Worm (Caenorhabditis elegans) whole organism, late embryonic: ENCODE measurements around the gene F44E2.10.
A peak's percentile ranks its signal among the peaks of the same experiment; 100 is the strongest.

Experiments
- C38D4.7 ChIP-seq: fragments of 200-800 bp; sonication (Bioruptor generic); optimal IDR thresholded peaks from 2 replicates; lab custom pipeline; 2018; ENCODE audit warnings: mild to moderate bottlenecking, missing genetic modification characterization, moderate library complexity, missing compliant biosample characterization
- K02D7.2 ChIP-seq: sonication (generic microtip); optimal IDR thresholded peaks from 2 replicates; lab custom pipeline; 2017; ENCODE audit warnings: mild to moderate bottlenecking, missing genetic modification characterization, missing compliant biosample characterization
- T23F11.4 ChIP-seq: fragments of 200-800 bp; sonication (Bioruptor generic); optimal IDR thresholded peaks from 2 replicates; lab custom pipeline; 2018; ENCODE audit warnings: mild to moderate bottlenecking, missing genetic modification characterization, missing compliant biosample characterization
- Y22D7AL.16 ChIP-seq: sonication (generic microtip); optimal IDR thresholded peaks from 2 replicates; lab custom pipeline; 2016; ENCODE audit warnings: missing genetic modification characterization, missing compliant biosample characterization
- ahr-1 ChIP-seq: sonication (generic microtip); optimal IDR thresholded peaks from 2 replicates; lab custom pipeline; 2016; ENCODE audit warnings: missing genetic modification characterization, missing compliant biosample characterization
- ama-1 ChIP-seq: fragments of 150-350 bp; optimal IDR thresholded peaks from 2 replicates; lab custom pipeline; 2014
- ceh-14 ChIP-seq: sonication (generic microtip); optimal IDR thresholded peaks from 2 replicates; lab custom pipeline; 2016; ENCODE audit warnings: missing genotype, missing genetic modification characterization, missing compliant biosample characterization
- ceh-18 ChIP-seq: sonication (generic microtip); optimal IDR thresholded peaks from 2 replicates; lab custom pipeline; 2016; ENCODE audit warnings: missing genetic modification characterization, missing compliant biosample characterization
- ceh-22 ChIP-seq: sonication (generic microtip); optimal IDR thresholded peaks from 2 replicates; lab custom pipeline; 2017; ENCODE audit warnings: missing biosample characterization, missing genetic modification characterization
- ceh-24 ChIP-seq: sonication (generic microtip); optimal IDR thresholded peaks from 2 replicates; lab custom pipeline; 2016; ENCODE audit warnings: mild to moderate bottlenecking, missing genetic modification characterization, missing compliant biosample characterization
- ceh-30 ChIP-seq: fragments of 150-350 bp; optimal IDR thresholded peaks from 2 replicates; lab custom pipeline; 2014; ENCODE audit warnings: missing biosample characterization, missing genetic modification characterization
- ceh-45 ChIP-seq: fragments of 200-800 bp; sonication (Bioruptor generic); IDR thresholded peaks from 2 replicates; pipeline ENCODE4 v1.3.6; 2022; ENCODE audit warnings: missing genetic modification reagents, missing genetic modification characterization, missing compliant biosample characterization
- ceh-48 ChIP-seq: sonication (generic microtip); optimal IDR thresholded peaks from 2 replicates; lab custom pipeline; 2016; ENCODE audit warnings: missing genetic modification characterization, inconsistent platforms, missing compliant biosample characterization
- ceh-6 ChIP-seq: fragments of 200-800 bp; sonication (Bioruptor generic); optimal IDR thresholded peaks from 2 replicates; lab custom pipeline; 2018; ENCODE audit warnings: mild to moderate bottlenecking, missing genetic modification characterization, missing compliant biosample characterization
- ceh-9 ChIP-seq: sonication (generic microtip); optimal IDR thresholded peaks from 2 replicates; lab custom pipeline; 2016; ENCODE audit warnings: mild to moderate bottlenecking, missing genetic modification characterization, inconsistent platforms, missing compliant biosample characterization
- che-1 ChIP-seq: sonication (generic microtip); optimal IDR thresholded peaks from 2 replicates; lab custom pipeline; 2016; ENCODE audit warnings: mild to moderate bottlenecking, missing genetic modification characterization, missing compliant biosample characterization
- dmd-4 ChIP-seq: sonication (generic microtip); optimal IDR thresholded peaks from 2 replicates; lab custom pipeline; 2016; ENCODE audit warnings: borderline replicate concordance, missing genetic modification characterization, missing compliant biosample characterization
- elt-2 ChIP-seq: sonication (generic microtip); optimal IDR thresholded peaks from 2 replicates; lab custom pipeline; 2016; ENCODE audit warnings: missing genetic modification reagents, missing genetic modification characterization, missing compliant biosample characterization
- elt-4 ChIP-seq: sonication (generic microtip); optimal IDR thresholded peaks from 2 replicates; lab custom pipeline; 2016; ENCODE audit warnings: missing genetic modification characterization, missing compliant biosample characterization
- ets-4 ChIP-seq: sonication (generic microtip); optimal IDR thresholded peaks from 2 replicates; lab custom pipeline; 2016; ENCODE audit warnings: missing genetic modification characterization, missing compliant biosample characterization
- fax-1 ChIP-seq: sonication (generic microtip); optimal IDR thresholded peaks from 2 replicates; lab custom pipeline; 2016; ENCODE audit warnings: missing genotype, missing genetic modification characterization, missing compliant biosample characterization
- fkh-10 ChIP-seq: fragments of 150-350 bp; optimal IDR thresholded peaks from 2 replicates; lab custom pipeline; 2014; ENCODE audit warnings: missing biosample characterization, missing genetic modification reagents, missing genetic modification characterization
- hlh-15 ChIP-seq: sonication (generic microtip); optimal IDR thresholded peaks from 2 replicates; lab custom pipeline; 2016; ENCODE audit warnings: missing genetic modification characterization, missing compliant biosample characterization
- hlh-30 ChIP-seq: sonication (generic microtip); optimal IDR thresholded peaks from 2 replicates; lab custom pipeline; 2017; ENCODE audit warnings: antibody characterized with exemption, missing genetic modification characterization, missing compliant biosample characterization; ENCODE audit not compliant: insufficient read depth
- hlh-6 ChIP-seq: sonication (generic microtip); optimal IDR thresholded peaks from 2 replicates; lab custom pipeline; 2016; ENCODE audit warnings: missing genotype, missing genetic modification characterization, missing compliant biosample characterization
- hlh-8 ChIP-seq: sonication (generic microtip); optimal IDR thresholded peaks from 2 replicates; lab custom pipeline; 2016; ENCODE audit warnings: missing genotype, missing genetic modification characterization, missing compliant biosample characterization
- lim-6 ChIP-seq: sonication (generic microtip); optimal IDR thresholded peaks from 2 replicates; lab custom pipeline; 2016; ENCODE audit warnings: missing genetic modification characterization, missing compliant biosample characterization
- madf-2 ChIP-seq: sonication (generic microtip); optimal IDR thresholded peaks from 2 replicates; lab custom pipeline; 2017; ENCODE audit warnings: missing genetic modification characterization, missing compliant biosample characterization
- mec-3 ChIP-seq: sonication (generic microtip); optimal IDR thresholded peaks from 2 replicates; lab custom pipeline; 2016; ENCODE audit warnings: borderline replicate concordance, missing genetic modification characterization, missing compliant biosample characterization
- nhr-11 ChIP-seq: fragments of 150-350 bp; optimal IDR thresholded peaks from 2 replicates; lab custom pipeline; 2014; ENCODE audit warnings: missing biosample characterization, missing genetic modification characterization
- npax-4 ChIP-seq: sonication (generic microtip); optimal IDR thresholded peaks from 2 replicates; lab custom pipeline; 2016; ENCODE audit warnings: missing genetic modification characterization, missing compliant biosample characterization
- odd-2 ChIP-seq: sonication (generic microtip); optimal IDR thresholded peaks from 2 replicates; lab custom pipeline; 2017; ENCODE audit warnings: antibody characterized with exemption, mild to moderate bottlenecking, missing genetic modification characterization, missing compliant biosample characterization
- pag-3 ChIP-seq: sonication (generic microtip); optimal IDR thresholded peaks from 2 replicates; lab custom pipeline; 2016; ENCODE audit warnings: missing compliant biosample characterization, missing genetic modification characterization, borderline replicate concordance
- pat-9 ChIP-seq: fragments of 200-800 bp; sonication (Bioruptor generic); optimal IDR thresholded peaks from 2 replicates; lab custom pipeline; 2018; ENCODE audit warnings: mild to moderate bottlenecking, missing genetic modification characterization, moderate library complexity, missing compliant biosample characterization
- pax-1 ChIP-seq: fragments of 150-350 bp; optimal IDR thresholded peaks from 2 replicates; lab custom pipeline; 2014; ENCODE audit warnings: missing biosample characterization, missing genetic modification characterization
- pha-2 ChIP-seq: sonication (generic microtip); optimal IDR thresholded peaks from 2 replicates; lab custom pipeline; 2017; ENCODE audit warnings: mild to moderate bottlenecking, missing genetic modification characterization, missing compliant biosample characterization
- pha-4 ChIP-seq: fragments of 150-350 bp; optimal IDR thresholded peaks from 2 replicates; lab custom pipeline; 2018; ENCODE audit warnings: missing biosample characterization, missing genetic modification reagents, missing genetic modification characterization
- pros-1 ChIP-seq: fragments of 150-350 bp; optimal IDR thresholded peaks from 2 replicates; lab custom pipeline; 2014; ENCODE audit warnings: missing biosample characterization, missing genetic modification reagents, missing genetic modification characterization
- ref-2 ChIP-seq: sonication (generic microtip); optimal IDR thresholded peaks from 2 replicates; lab custom pipeline; 2016; ENCODE audit warnings: missing genetic modification characterization, missing compliant biosample characterization
- sdc-2 ChIP-seq: sonication (generic microtip); optimal IDR thresholded peaks from 2 replicates; lab custom pipeline; 2016; ENCODE audit warnings: missing genotype, missing genetic modification characterization, missing compliant biosample characterization
- sox-2 ChIP-seq: fragments of 200-800 bp; sonication (Bioruptor generic); IDR thresholded peaks from 2 replicates; pipeline ENCODE4 v1.3.6; 2022; ENCODE audit warnings: missing genetic modification reagents, missing genetic modification characterization, missing compliant biosample characterization
- tbx-2 ChIP-seq: sonication (generic microtip); optimal IDR thresholded peaks from 2 replicates; lab custom pipeline; 2016; ENCODE audit warnings: missing genetic modification characterization, missing compliant biosample characterization
- unc-42 ChIP-seq: sonication (generic microtip); optimal IDR thresholded peaks from 2 replicates; lab custom pipeline; 2016; ENCODE audit warnings: missing genotype, missing genetic modification characterization, missing compliant biosample characterization
- zip-5 ChIP-seq: sonication (generic microtip); optimal IDR thresholded peaks from 2 replicates; lab custom pipeline; 2016; ENCODE audit warnings: missing genetic modification characterization, missing compliant biosample characterization

F44E2.10 gene

DNA sequence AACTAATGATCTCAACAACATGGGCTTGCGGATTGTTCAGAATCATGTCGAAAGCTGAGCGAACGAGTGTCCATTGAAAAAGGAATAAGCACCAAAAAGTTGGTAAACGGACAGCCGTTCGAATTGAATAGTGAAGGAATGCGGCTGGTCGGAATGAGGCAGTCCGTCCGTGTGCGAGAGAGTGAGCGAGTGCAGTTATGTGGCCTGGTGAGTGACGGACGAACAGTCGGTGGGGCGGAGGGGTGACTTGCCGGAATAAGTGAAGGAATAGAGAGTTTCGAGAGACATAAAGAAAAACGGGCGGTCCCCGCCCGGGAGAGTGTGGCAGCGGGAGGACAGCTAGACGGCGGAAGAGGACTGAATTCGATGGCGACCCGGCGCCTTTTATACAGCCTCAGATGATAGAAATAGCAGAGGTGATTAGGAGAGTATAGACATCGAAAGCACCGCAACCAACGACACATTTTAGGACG is 34.4 kb upstream of the F44E2.10 start (continued):
- TF ChIP-seq ceh-14 (tag; lab: Kevin White, UChicago): peak; percentile 64
- no peak for TF ChIP-seq pha-2 (tag; lab: Kevin White, UChicago)
- no peak for TF ChIP-seq ceh-24 (tag; lab: Kevin White, UChicago)
- TF ChIP-seq ref-2: peak; percentile 73
- TF ChIP-seq sox-2: no peak
- TF ChIP-seq elt-2 (tag; lab: Kevin White, UChicago): no peak
- peak; percentile 66 for TF ChIP-seq ets-4 (tag; lab: Kevin White, UChicago)
- no peak for TF ChIP-seq ahr-1 (tag; lab: Kevin White, UChicago)
- TF ChIP-seq hlh-30 (tag; lab: Kevin White, UChicago): no peak
- TF ChIP-seq fax-1 (tag; lab: Kevin White, UChicago): no peak
- no peak for TF ChIP-seq ceh-22 (tag; lab: Kevin White, UChicago)
- no peak for TF ChIP-seq ceh-9 (tag; lab: Kevin White, UChicago)
- TF ChIP-seq C38D4.7 (GFP tag; lab: Kevin White, UChicago): peak; percentile 10
- peak; percentile 54 for TF ChIP-seq ceh-6
- TF ChIP-seq nhr-11: no peak
- no peak for TF ChIP-seq ceh-48

DNA sequence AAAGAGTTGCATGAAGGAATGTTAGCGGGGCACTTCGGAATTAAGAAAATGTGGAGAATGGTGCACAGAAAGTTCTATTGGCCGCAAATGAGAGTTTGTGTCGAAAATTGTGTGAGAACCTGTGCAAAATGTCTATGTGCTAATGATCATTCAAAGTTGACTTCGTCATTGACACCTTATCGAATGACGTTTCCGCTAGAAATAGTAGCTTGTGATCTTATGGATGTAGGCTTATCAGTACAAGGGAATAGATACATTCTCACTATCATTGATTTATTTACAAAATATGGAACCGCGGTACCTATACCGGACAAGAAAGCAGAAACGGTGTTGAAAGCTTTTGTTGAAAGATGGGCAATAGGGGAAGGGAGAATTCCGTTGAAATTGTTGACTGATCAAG is 27.6 kb upstream of the F44E2.10 start:
- TF ChIP-seq pat-9 (tag; lab: Kevin White, UChicago) (no peak), Y22D7AL.16 (tag; lab: Kevin White, UChicago) (no peak), ceh-9 (tag; lab: Kevin White, UChicago) (no peak), che-1 (tag; lab: Kevin White, UChicago) (no peak), hlh-6 (no peak), nhr-11 (no peak), tbx-2 (tag; lab: Kevin White, UChicago) (no peak), ceh-30 (tag; lab: Kevin White, UChicago) (no peak), npax-4 (tag; lab: Kevin White, UChicago) (no peak), zip-5 (no peak), pax-1 (tag; lab: Kevin White, UChicago) (no peak), ama-1 (lab: Kevin White, UChicago) (no peak), unc-42 (tag; lab: Kevin White, UChicago) (no peak), ceh-45 (no peak), C38D4.7 (GFP tag; lab: Kevin White, UChicago) (no peak), lim-6 (no peak), pha-4 (tag; lab: Kevin White, UChicago) (no peak), T23F11.4 (no peak), pag-3 (tag; lab: Kevin White, UChicago) (no peak)

ce11 chrIII:8851961-8852360 is 21.1 kb upstream of the F44E2.10 start, which contains the start of gene plg-1:
Gene plg-1, plus strand, starts transcription at chrIII:8852261.
- TF ChIP-seq sdc-2 (tag; lab: Kevin White, UChicago) (no peak), hlh-8 (no peak), ets-4 (tag; lab: Kevin White, UChicago) (no peak), C38D4.7 (GFP tag; lab: Kevin White, UChicago) (no peak), hlh-15 (tag; lab: Kevin White, UChicago) (no peak), elt-4 (tag; lab: Kevin White, UChicago) (no peak), K02D7.2 (tag; lab: Kevin White, UChicago) (no peak), hlh-6 (no peak), pros-1 (tag; lab: Kevin White, UChicago) (no peak), ceh-45 (no peak), fax-1 (tag; lab: Kevin White, UChicago) (no peak), madf-2 (tag; lab: Kevin White, UChicago) (no peak), ceh-18 (tag; lab: Kevin White, UChicago) (no peak), odd-2 (tag; lab: Kevin White, UChicago) (no peak), ceh-48 (no peak), mec-3 (tag; lab: Kevin White, UChicago) (no peak), fkh-10 (GFP tag; lab: Kevin White, UChicago) (no peak), pha-4 (tag; lab: Kevin White, UChicago) (no peak), elt-2 (tag; lab: Kevin White, UChicago) (no peak), dmd-4 (no peak)
